Fruit fly (Drosophila melanogaster): ENCODE measurements around the gene Serinc.

Serinc gene

dm6 chr3L:16393700-16394099, 18.8 kb upstream of the Serinc start (continued):
- TF ChIP-seq pzg (GFP tag; optimal IDR thresholded peaks at IDR 0.05) = no peak
- TF ChIP-seq row (GFP tag; IDR thresholded peaks at IDR 0.05) = peak; percentile 43; the same call in 2 of the 3 replicates
- no peak for TF ChIP-seq CG13296 (GFP tag; optimal IDR thresholded peaks at IDR 0.05)
- TF ChIP-seq CG4730 (GFP tag; IDR thresholded peaks at IDR 0.05) = no peak
- no peak for TF ChIP-seq kay (GFP tag; optimal IDR thresholded peaks at IDR 0.05)
- no peak for TF ChIP-seq jumu (GFP tag; optimal IDR thresholded peaks at IDR 0.05)
- no peak for TF ChIP-seq vnd (GFP tag; IDR thresholded peaks at IDR 0.05; ENCODE audit: partially characterized antibody)
- TF ChIP-seq Dref (GFP tag; IDR thresholded peaks at IDR 0.05) = no peak
- TF ChIP-seq chn (GFP tag; optimal IDR thresholded peaks at IDR 0.05) = no peak
- TF ChIP-seq dati (GFP tag; IDR thresholded peaks at IDR 0.05) = no peak
- TF ChIP-seq maf-S (GFP tag; optimal IDR thresholded peaks at IDR 0.05) = no peak
- TF ChIP-seq dmrt11E (tag; optimal IDR thresholded peaks at IDR 0.05) = no peak
- TF ChIP-seq CG43689 (GFP tag; IDR thresholded peaks at IDR 0.05) = no peak
- TF ChIP-seq ci (GFP tag; IDR thresholded peaks at IDR 0.05) = peak; percentile 11; the same call in 1 of the 3 replicates
- TF ChIP-seq toy (GFP tag; IDR thresholded peaks at IDR 0.05) = no peak
- no peak for TF ChIP-seq oc (tag; optimal IDR thresholded peaks at IDR 0.05)
- TF ChIP-seq CG5180 (GFP tag; optimal IDR thresholded peaks at IDR 0.05) = peak; percentile 54
- no peak for TF ChIP-seq Nf-YB (GFP tag; optimal IDR thresholded peaks at IDR 0.05)
- no peak for TF ChIP-seq nom (GFP tag; optimal IDR thresholded peaks at IDR 0.05)
- TF ChIP-seq CG12744 (GFP tag; optimal IDR thresholded peaks at IDR 0.05) = no peak
- no peak for TF ChIP-seq Dad (GFP tag; optimal IDR thresholded peaks at IDR 0.05)
- TF ChIP-seq CG1832 (GFP tag; optimal IDR thresholded peaks at IDR 0.05) = peak; percentile 24
- TF ChIP-seq sd (tag; optimal IDR thresholded peaks at IDR 0.05) = no peak
- TF ChIP-seq run (tag; optimal IDR thresholded peaks at IDR 0.05) = no peak
- TF ChIP-seq bab2 (GFP tag; optimal IDR thresholded peaks at IDR 0.05) = no peak
- no peak for TF ChIP-seq H2.0 (GFP tag; IDR thresholded peaks at IDR 0.05)
- TF ChIP-seq MESR4 (GFP tag; optimal IDR thresholded peaks at IDR 0.05) = no peak
- peak; percentile 81; the same call in 2 of the 3 replicates for TF ChIP-seq CG6175 (GFP tag; IDR thresholded peaks at IDR 0.05)
- TF ChIP-seq CG10267 (tag; optimal IDR thresholded peaks at IDR 0.05) = no peak
- no peak for TF ChIP-seq Fer3 (tag; optimal IDR thresholded peaks at IDR 0.05)
- no peak for TF ChIP-seq mam (GFP tag; optimal IDR thresholded peaks at IDR 0.05)
- TF ChIP-seq Ravus (GFP tag; IDR thresholded peaks at IDR 0.05) = no peak
- TF ChIP-seq Rfx (GFP tag; IDR thresholded peaks at IDR 0.05) = no peak
- TF ChIP-seq gce (GFP tag; IDR thresholded peaks at IDR 0.05) = no peak
- no peak for TF ChIP-seq CG2712 (tag; optimal IDR thresholded peaks at IDR 0.05)
- no peak for TF ChIP-seq usp (GFP tag; optimal IDR thresholded peaks at IDR 0.05)
- TF ChIP-seq CG10147 (GFP tag; optimal IDR thresholded peaks at IDR 0.05) = no peak
- TF ChIP-seq Deaf1 (tag; optimal IDR thresholded peaks at IDR 0.05) = peak; percentile 66
- TF ChIP-seq yki (optimal IDR thresholded peaks at IDR 0.05) = no peak
- no peak for TF ChIP-seq CG1603 (tag; optimal IDR thresholded peaks at IDR 0.05)
- peak; percentile 64; the same call in 1 of the 2 replicates for TF ChIP-seq CG10321 (GFP tag; IDR thresholded peaks at IDR 0.05)
- TF ChIP-seq CG5245 (GFP tag; optimal IDR thresholded peaks at IDR 0.05) = no peak
- TF ChIP-seq Hey (tag; optimal IDR thresholded peaks at IDR 0.05) = no peak
- no peak for TF ChIP-seq al (GFP tag; IDR thresholded peaks at IDR 0.05)
- TF ChIP-seq Chrac-16 (GFP tag; optimal IDR thresholded peaks at IDR 0.05) = no peak
- TF ChIP-seq tna (GFP tag; IDR thresholded peaks at IDR 0.05; ENCODE audit: partially characterized antibody) = no peak
- TF ChIP-seq NFAT (GFP tag; IDR thresholded peaks at IDR 0.05) = 0 out of 2 replicates have a peak, but pooled peaks have one; percentile 4
- no peak for TF ChIP-seq danr (GFP tag; IDR thresholded peaks at IDR 0.05)
- TF ChIP-seq CG4360 (GFP tag; IDR thresholded peaks at IDR 0.05) = no peak
- no peak for TF ChIP-seq Meics (GFP tag; optimal IDR thresholded peaks at IDR 0.05)
- TF ChIP-seq lab (GFP tag; optimal IDR thresholded peaks at IDR 0.05) = peak; percentile 22
- TF ChIP-seq Dll (GFP tag; IDR thresholded peaks at IDR 0.05; ENCODE audit: partially characterized antibody) = no peak

Data from whole organism, embryonic.